Worm (Caenorhabditis elegans) whole organism, L1 larva: ENCODE results near the gene W09D10.4.
A peak's percentile ranks its signal among the peaks of the same experiment; 100 is the strongest.

Experiments used
- C04F5.9 ChIP-seq: sonication (generic microtip); optimal IDR thresholded peaks from 2 replicates; lab custom pipeline; 2016; ENCODE audit warnings: missing genetic modification characterization, missing compliant biosample characterization
- C16A3.4 ChIP-seq: fragments of 150-350 bp; optimal IDR thresholded peaks from 2 replicates; lab custom pipeline; 2014; ENCODE audit warnings: missing biosample characterization, missing genetic modification characterization
- F16B12.6 ChIP-seq: fragments of 150-350 bp; optimal IDR thresholded peaks from 2 replicates; lab custom pipeline; 2014; ENCODE audit warnings: missing biosample characterization, missing genetic modification characterization
- aha-1 ChIP-seq: fragments of 150-350 bp; optimal IDR thresholded peaks from 2 replicates; lab custom pipeline; 2014; ENCODE audit warnings: missing biosample characterization, missing genetic modification characterization
- alr-1 ChIP-seq: fragments of 200-800 bp; sonication (Bioruptor generic); optimal IDR thresholded peaks from 2 replicates; lab custom pipeline; 2018; ENCODE audit warnings: borderline replicate concordance, mild to moderate bottlenecking, missing genetic modification characterization, missing compliant biosample characterization
- aly-2 ChIP-seq: fragments of 150-350 bp; optimal IDR thresholded peaks from 2 replicates; lab custom pipeline; 2014; ENCODE audit warnings: missing biosample characterization, missing genetic modification characterization
- ama-1 ChIP-seq: fragments of 150-350 bp; optimal IDR thresholded peaks from 2 replicates; lab custom pipeline; 2014
- ceh-63 ChIP-seq: fragments of 200-800 bp; sonication (Bioruptor generic); optimal IDR thresholded peaks from 2 replicates; lab custom pipeline; 2018; ENCODE audit warnings: mild to moderate bottlenecking, missing genetic modification characterization, missing compliant biosample characterization
- ces-1 ChIP-seq: fragments of 150-350 bp; optimal IDR thresholded peaks from 2 replicates; lab custom pipeline; 2014; ENCODE audit warnings: missing biosample characterization, missing genetic modification reagents, missing genetic modification characterization
- efl-1 ChIP-seq, 4 experiments: fragments of 150-350 bp; optimal IDR thresholded peaks in 3 of 4; peaks in 1 of 4; 1 replicate in 1 of 4; 2 replicates in 3 of 4; lab custom pipeline; 2014; ENCODE audit warnings: missing biosample characterization in 2 of 4, missing genetic modification characterization in 2 of 4, missing genetic modification reagents in 2 of 4
- efl-3 ChIP-seq: fragments of 200-800 bp; sonication (Bioruptor generic); optimal IDR thresholded peaks from 2 replicates; lab custom pipeline; 2018; ENCODE audit warnings: mild to moderate bottlenecking, missing genetic modification characterization, missing compliant biosample characterization
- egl-13 ChIP-seq: sonication (generic microtip); optimal IDR thresholded peaks from 2 replicates; lab custom pipeline; 2016; ENCODE audit warnings: missing genotype, missing genetic modification reagents, missing genetic modification characterization, missing compliant biosample characterization
- fkh-10 ChIP-seq: sonication (generic microtip); optimal IDR thresholded peaks from 2 replicates; lab custom pipeline; 2017; ENCODE audit warnings: missing biosample characterization, missing genetic modification reagents, missing genetic modification characterization
- fkh-4 ChIP-seq: sonication (generic microtip); optimal IDR thresholded peaks from 2 replicates; lab custom pipeline; 2016; ENCODE audit warnings: missing compliant biosample characterization, missing genetic modification characterization, borderline replicate concordance
- grh-1 ChIP-seq: fragments of 200-800 bp; sonication (Bioruptor generic); IDR thresholded peaks from 2 replicates; pipeline ENCODE4 v1.3.6; 2022; ENCODE audit warnings: missing genetic modification reagents, missing genetic modification characterization, missing compliant biosample characterization
- hpl-2 ChIP-seq: fragments of 150-350 bp; optimal IDR thresholded peaks from 2 replicates; lab custom pipeline; 2014; ENCODE audit warnings: missing biosample characterization, missing genetic modification reagents, missing genetic modification characterization
- isw-1 ChIP-seq: fragments of 200-800 bp; sonication (Bioruptor generic); IDR thresholded peaks from 2 replicates; pipeline ENCODE4 v1.3.6; 2022; ENCODE audit warnings: missing genetic modification characterization, missing compliant biosample characterization
- jun-1 ChIP-seq: fragments of 150-350 bp; optimal IDR thresholded peaks from 2 replicates; lab custom pipeline; 2014; ENCODE audit warnings: missing biosample characterization, missing genetic modification reagents, missing genetic modification characterization
- lin-13 ChIP-seq: fragments of 150-350 bp; optimal IDR thresholded peaks from 2 replicates; lab custom pipeline; 2014; ENCODE audit warnings: missing biosample characterization, missing genetic modification reagents, missing genetic modification characterization
- lin-14 ChIP-seq: fragments of 200-800 bp; sonication (Bioruptor generic); optimal IDR thresholded peaks from 2 replicates; lab custom pipeline; 2018; ENCODE audit warnings: mild to moderate bottlenecking, missing genetic modification characterization, moderate library complexity, missing compliant biosample characterization
- lin-15B ChIP-seq: fragments of 150-350 bp; sonication (generic microtip); optimal IDR thresholded peaks from 3 replicates; lab custom pipeline; 2014; ENCODE audit warnings: missing biosample characterization, missing genetic modification characterization
- lin-39 ChIP-seq: fragments of 150-350 bp; optimal IDR thresholded peaks from 2 replicates; lab custom pipeline; 2014; ENCODE audit warnings: missing biosample characterization, missing genetic modification reagents, missing genetic modification characterization
- lir-3 ChIP-seq: sonication (generic microtip); optimal IDR thresholded peaks from 2 replicates; lab custom pipeline; 2016; ENCODE audit warnings: mild to moderate bottlenecking, missing genetic modification characterization, moderate library complexity, missing compliant biosample characterization; ENCODE audit not compliant: poor library complexity
- mab-9 ChIP-seq: fragments of 200-800 bp; sonication (Bioruptor generic); IDR thresholded peaks from 2 replicates; pipeline ENCODE4 v1.3.6; 2022; ENCODE audit warnings: missing genetic modification reagents, missing genetic modification characterization, missing compliant biosample characterization
- mdl-1 ChIP-seq, 2 experiments: fragments of 150-350 bp; optimal IDR thresholded peaks; 2 replicates each; lab custom pipeline; 2014 to 2017; ENCODE audit warnings: missing biosample characterization in 2 of 2, missing genetic modification characterization in 2 of 2, inconsistent platforms in 1 of 2
- mef-2 ChIP-seq: fragments of 150-350 bp; optimal IDR thresholded peaks from 2 replicates; lab custom pipeline; 2014; ENCODE audit warnings: missing biosample characterization, missing genetic modification characterization
- mep-1 ChIP-seq: fragments of 150-350 bp; optimal IDR thresholded peaks from 2 replicates; lab custom pipeline; 2014; ENCODE audit warnings: missing biosample characterization, missing genetic modification characterization
- nhr-11 ChIP-seq: fragments of 150-350 bp; optimal IDR thresholded peaks from 2 replicates; lab custom pipeline; 2014; ENCODE audit warnings: missing biosample characterization, missing genetic modification characterization
- nhr-12 ChIP-seq: sonication (generic microtip); optimal IDR thresholded peaks from 2 replicates; lab custom pipeline; 2017; ENCODE audit warnings: missing biosample characterization, missing genetic modification characterization
- nhr-19 ChIP-seq: fragments of 200-800 bp; sonication (Bioruptor generic); conservative IDR thresholded peaks from 2 replicates; pipeline ENCODE4 v1.3.6; 2022; ENCODE audit warnings: missing genetic modification characterization, missing compliant biosample characterization
- nhr-47 ChIP-seq: sonication (generic microtip); optimal IDR thresholded peaks from 2 replicates; lab custom pipeline; 2016; ENCODE audit warnings: mild to moderate bottlenecking, missing genetic modification characterization, moderate library complexity, missing compliant biosample characterization
- nhr-76 ChIP-seq: sonication (generic microtip); optimal IDR thresholded peaks from 2 replicates; lab custom pipeline; 2017; ENCODE audit warnings: missing biosample characterization, missing genetic modification characterization
- nhr-77 ChIP-seq: fragments of 150-350 bp; optimal IDR thresholded peaks from 2 replicates; lab custom pipeline; 2014; ENCODE audit warnings: missing biosample characterization, missing genetic modification characterization
- pqm-1 ChIP-seq: sonication (generic microtip); optimal IDR thresholded peaks from 3 replicates; lab custom pipeline; 2017; ENCODE audit warnings: missing biosample characterization, missing genetic modification characterization
- skn-1 ChIP-seq: fragments of 150-350 bp; optimal IDR thresholded peaks from 2 replicates; lab custom pipeline; 2014; ENCODE audit warnings: missing biosample characterization, missing genetic modification characterization
- snpc-4 ChIP-seq: fragments of 150-350 bp; optimal IDR thresholded peaks from 2 replicates; lab custom pipeline; 2014; ENCODE audit warnings: missing biosample characterization, missing genetic modification characterization
- sox-4 ChIP-seq: sonication (generic microtip); optimal IDR thresholded peaks from 2 replicates; lab custom pipeline; 2016; ENCODE audit warnings: missing genetic modification characterization, missing compliant biosample characterization
- sup-37 ChIP-seq: fragments of 200-800 bp; sonication (Bioruptor generic); optimal IDR thresholded peaks from 2 replicates; lab custom pipeline; 2018; ENCODE audit warnings: mild to moderate bottlenecking, missing genetic modification characterization, missing compliant biosample characterization
- tbx-2 ChIP-seq: sonication (generic microtip); optimal IDR thresholded peaks from 2 replicates; lab custom pipeline; 2016; ENCODE audit warnings: missing genetic modification characterization, missing compliant biosample characterization
- tlp-1 ChIP-seq: fragments of 150-350 bp; optimal IDR thresholded peaks from 2 replicates; lab custom pipeline; 2014; ENCODE audit warnings: missing biosample characterization, missing genetic modification characterization
- unc-30 ChIP-seq: sonication (generic microtip); optimal IDR thresholded peaks from 2 replicates; lab custom pipeline; 2017; ENCODE audit warnings: missing biosample characterization, missing genetic modification characterization
- unc-62 ChIP-seq: fragments of 150-350 bp; optimal IDR thresholded peaks from 2 replicates; lab custom pipeline; 2014; ENCODE audit warnings: missing biosample characterization, missing genetic modification reagents, missing genetic modification characterization
- unc-86 ChIP-seq: sonication (generic microtip); optimal IDR thresholded peaks from 2 replicates; lab custom pipeline; 2016; ENCODE audit warnings: missing genetic modification characterization, missing compliant biosample characterization
- unc-98 ChIP-seq: fragments of 200-800 bp; sonication (Bioruptor generic); IDR thresholded peaks from 2 replicates; pipeline ENCODE4 v1.3.6; 2022; ENCODE audit warnings: missing genetic modification characterization, missing compliant biosample characterization
- xbp-1 ChIP-seq: sonication (generic microtip); optimal IDR thresholded peaks from 2 replicates; lab custom pipeline; 2016; ENCODE audit warnings: missing genetic modification characterization, missing compliant biosample characterization
- zag-1 ChIP-seq: fragments of 150-350 bp; optimal IDR thresholded peaks from 2 replicates; lab custom pipeline; 2014; ENCODE audit warnings: missing biosample characterization, missing genetic modification characterization
- zip-4 ChIP-seq: fragments of 200-800 bp; sonication (Bioruptor generic); optimal IDR thresholded peaks from 2 replicates; lab custom pipeline; 2018; ENCODE audit warnings: mild to moderate bottlenecking, missing genetic modification characterization, moderate library complexity, missing compliant biosample characterization
- ztf-11 ChIP-seq, 2 experiments: sonication (generic microtip); optimal IDR thresholded peaks; 2 replicates each; lab custom pipeline; 2016 to 2017; ENCODE audit warnings: missing genetic modification characterization in 2 of 2, missing biosample characterization in 1 of 2, missing compliant biosample characterization in 1 of 2

Gene W09D10.4

ce11 chrIII:10742382-10742860 lies 26.4 kb upstream of the W09D10.4 start, which contains the start of the genes tbb-1 and rib-2 (continued):
- TF ChIP-seq mdl-1 (tag; optimal IDR thresholded peaks at IDR 0.05; lab: Kevin White, UChicago) (peak in 1 of 2 experiments; percentile 65), nhr-76 (no peak), efl-1 (optimal IDR thresholded peaks at IDR 0.05; lab: Kevin White, UChicago) (peak; percentile 81 to 86), efl-1 (GFP tag; optimal IDR thresholded peaks at IDR 0.05 in 1 of 2; lab: Kevin White, UChicago) (peak; percentile 84 to 98), unc-86 (tag; lab: Kevin White, UChicago) (peak; percentile 32), mef-2 (tag; lab: Kevin White, UChicago) (no peak), lin-39 (tag; lab: Kevin White, UChicago) (no peak), aly-2 (tag; lab: Kevin White, UChicago) (no peak), zip-4 (no peak), C04F5.9 (tag; lab: Kevin White, UChicago) (no peak), skn-1 (peak; percentile 71), aha-1 (tag; lab: Kevin White, UChicago) (no peak), ama-1 (lab: Kevin White, UChicago) (no peak), nhr-11 (tag; lab: Kevin White, UChicago) (no peak), isw-1 (GFP tag; lab: Robert Waterston, UW) (no peak), ceh-63 (GFP tag; lab: Kevin White, UChicago) (no peak), lir-3 (tag; lab: Kevin White, UChicago) (no peak), xbp-1 (tag; lab: Kevin White, UChicago) (peak; percentile 57), unc-98 (GFP tag; lab: Robert Waterston, UW) (no peak), nhr-77 (tag; lab: Kevin White, UChicago) (peak; percentile 63), unc-62 (GFP tag; lab: Kevin White, UChicago) (no peak), sox-4 (tag; lab: Kevin White, UChicago) (no peak), fkh-10 (peak; percentile 7), mab-9 (GFP tag; lab: Robert Waterston, UW) (no peak), pqm-1 (tag; lab: Kevin White, UChicago) (peak; percentile 22), alr-1 (no peak), nhr-47 (tag; lab: Kevin White, UChicago) (peak; percentile 56), mep-1 (tag; lab: Kevin White, UChicago) (peak; percentile 78), lin-13 (peak; percentile 52), lin-14 (GFP tag; lab: Kevin White, UChicago) (peak; percentile 85), F16B12.6 (tag; lab: Kevin White, UChicago) (peak; percentile 72), snpc-4 (tag; lab: Kevin White, UChicago) (peak; percentile 65), fkh-4 (tag; lab: Kevin White, UChicago) (no peak), nhr-12 (tag; lab: Kevin White, UChicago) (no peak), grh-1 (GFP tag; lab: Robert Waterston, UW) (no peak)

- no peak for TF ChIP-seq isw-1 (GFP tag; lab: Robert Waterston, UW)
- TF ChIP-seq efl-1 (optimal IDR thresholded peaks at IDR 0.05; lab: Kevin White, UChicago): no peak
- peak in 1 of 2 experiments; percentile 72 for TF ChIP-seq efl-1 (GFP tag; optimal IDR thresholded peaks at IDR 0.05 in 1 of 2; lab: Kevin White, UChicago)
- TF ChIP-seq jun-1 (tag; lab: Kevin White, UChicago): no peak
- TF ChIP-seq lin-15B: no peak
Observed at ce11 chrIII:10740518-10740917, 24.5 kb upstream of the W09D10.4 start, which contains the start of gene K01G5.8. Gene K01G5.8 (minus strand): TSS chrIII:10740772.

ce11 chrIII:10739902-10740301 lies 23.9 kb upstream of the W09D10.4 start:
- no peak for TF ChIP-seq nhr-76
- TF ChIP-seq nhr-19 (GFP tag; lab: Robert Waterston, UW): no peak
- TF ChIP-seq isw-1 (GFP tag; lab: Robert Waterston, UW): no peak; the same call in 1 of the 2 replicates
- TF ChIP-seq tbx-2 (tag; lab: Kevin White, UChicago): peak; percentile 57
- no peak for TF ChIP-seq sup-37 (GFP tag; lab: Kevin White, UChicago)
- TF ChIP-seq lir-3 (tag; lab: Kevin White, UChicago): no peak
- no peak for TF ChIP-seq lin-15B
- TF ChIP-seq ztf-11 (tag; optimal IDR thresholded peaks at IDR 0.05; lab: Kevin White, UChicago): no peak
- TF ChIP-seq lin-14 (GFP tag; lab: Kevin White, UChicago): peak; percentile 66
- TF ChIP-seq zag-1 (tag; lab: Kevin White, UChicago): no peak
- no peak for TF ChIP-seq tlp-1 (tag; lab: Kevin White, UChicago)
- TF ChIP-seq hpl-2 (GFP tag; lab: Kevin White, UChicago): no peak
- no peak for TF ChIP-seq unc-30
- no peak for TF ChIP-seq ces-1 (GFP tag; lab: Kevin White, UChicago)
- TF ChIP-seq efl-3 (GFP tag; lab: Kevin White, UChicago): no peak
- TF ChIP-seq nhr-12 (tag; lab: Kevin White, UChicago): no peak
- no peak for TF ChIP-seq ceh-63 (GFP tag; lab: Kevin White, UChicago)
- peak in 1 of 2 experiments; percentile 24 for TF ChIP-seq mdl-1 (tag; optimal IDR thresholded peaks at IDR 0.05; lab: Kevin White, UChicago)
- peak; percentile 71 for TF ChIP-seq nhr-47 (tag; lab: Kevin White, UChicago)
- TF ChIP-seq nhr-11 (tag; lab: Kevin White, UChicago): no peak
- no peak for TF ChIP-seq C04F5.9 (tag; lab: Kevin White, UChicago)
- peak; percentile 33 for TF ChIP-seq egl-13 (tag; lab: Kevin White, UChicago)
- no peak for TF ChIP-seq C16A3.4
- no peak for TF ChIP-seq fkh-4 (tag; lab: Kevin White, UChicago)
- no peak for TF ChIP-seq unc-62 (GFP tag; lab: Kevin White, UChicago)
